Worm (Caenorhabditis elegans) whole organism, L4/young adult: ENCODE results near the gene C49F5.8.

Experiments
- W03F9.2 ChIP-seq: fragments of 150-350 bp; optimal IDR thresholded peaks from 2 replicates; lab custom pipeline; 2014; ENCODE audit warnings: missing biosample characterization, missing genetic modification characterization
- dao-5 ChIP-seq: sonication (generic microtip); optimal IDR thresholded peaks from 2 replicates; lab custom pipeline; 2016; ENCODE audit warnings: missing genotype, missing genetic modification characterization, moderate library complexity, missing compliant biosample characterization
- him-1 ChIP-seq: sonication (generic microtip); optimal IDR thresholded peaks from 2 replicates; lab custom pipeline; 2016; ENCODE audit warnings: missing genotype, missing genetic modification reagents, missing genetic modification characterization, missing compliant biosample characterization

ce11 chrX:12004925-12005324, 45.0 kb downstream of the C49F5.8 start:
- TF ChIP-seq dao-5 (tag; lab: Kevin White, UChicago) (no peak), him-1 (tag; lab: Kevin White, UChicago) (no peak), W03F9.2 (tag; lab: Kevin White, UChicago) (no peak)
